Fruit fly (Drosophila melanogaster) whole organism, embryonic: Measurements from ENCODE around the gene Gpdh1.

ENCODE experiments used
- ATbp ChIP-seq: fragments of 200-800 bp; sonication (Bioruptor generic); optimal IDR thresholded peaks from 2 replicates; lab custom pipeline; 2017; ENCODE audit warnings: missing biosample characterization, mild to moderate bottlenecking, missing genetic modification characterization, missing genetic modification reagents
- Asciz ChIP-seq: fragments of 200-800 bp; sonication (Bioruptor generic); optimal IDR thresholded peaks from 2 replicates; lab custom pipeline; 2017; ENCODE audit warnings: missing biosample characterization, mild to moderate bottlenecking, missing genetic modification characterization, missing genetic modification reagents
- B-H2 ChIP-seq: fragments of 200-800 bp; sonication (Bioruptor generic); optimal IDR thresholded peaks from 2 replicates; lab custom pipeline; 2018; ENCODE audit warnings: missing biosample characterization, mild to moderate bottlenecking, missing genetic modification characterization
- BtbVII ChIP-seq: fragments of 200-800 bp; sonication (Bioruptor generic); optimal IDR thresholded peaks from 3 replicates; lab custom pipeline; 2017; ENCODE audit warnings: missing biosample characterization, mild to moderate bottlenecking, missing genetic modification characterization
- CG10147 ChIP-seq: fragments of 200-800 bp; sonication (Bioruptor generic); optimal IDR thresholded peaks from 2 replicates; lab custom pipeline; 2019; ENCODE audit warnings: missing biosample characterization, mild to moderate bottlenecking, missing genetic modification characterization, moderate library complexity
- CG11504 ChIP-seq: fragments of 200-800 bp; sonication (Bioruptor generic); optimal IDR thresholded peaks from 3 replicates; lab custom pipeline; 2019; ENCODE audit warnings: missing biosample characterization, mild to moderate bottlenecking, missing genetic modification characterization, moderate library complexity
- CG11695 ChIP-seq: fragments of 200-800 bp; sonication (Bioruptor generic); IDR thresholded peaks from 3 replicates; pipeline ENCODE4 v1.3.6; 2022; ENCODE audit warnings: missing biosample characterization, missing genetic modification characterization
- CG12299 ChIP-seq: fragments of 200-800 bp; sonication (Bioruptor generic); optimal IDR thresholded peaks from 2 replicates; lab custom pipeline; 2018; ENCODE audit warnings: missing biosample characterization, mild to moderate bottlenecking, missing genetic modification characterization
- CG12659 ChIP-seq: fragments of 200-800 bp; sonication (Bioruptor generic); optimal IDR thresholded peaks from 3 replicates; lab custom pipeline; 2017; ENCODE audit warnings: mild to moderate bottlenecking, missing biosample characterization, missing genetic modification reagents, missing genetic modification characterization
- CG15601 ChIP-seq: fragments of 200-800 bp; sonication (Bioruptor generic); optimal IDR thresholded peaks from 3 replicates; lab custom pipeline; 2019; ENCODE audit warnings: missing biosample characterization, mild to moderate bottlenecking, missing genetic modification characterization, moderate library complexity
- CG1603 ChIP-seq: fragments of 200-800 bp; sonication (Bioruptor generic); optimal IDR thresholded peaks from 2 replicates; lab custom pipeline; 2019; ENCODE audit warnings: missing biosample characterization, mild to moderate bottlenecking, missing genetic modification characterization, moderate library complexity
- CG17186 ChIP-seq: fragments of 200-800 bp; sonication (Bioruptor generic); optimal IDR thresholded peaks from 3 replicates; lab custom pipeline; 2017; ENCODE audit warnings: missing biosample characterization, missing genetic modification reagents, missing genetic modification characterization
- CG33213 ChIP-seq: fragments of 200-800 bp; sonication (Bioruptor generic); optimal IDR thresholded peaks from 3 replicates; lab custom pipeline; 2016; ENCODE audit warnings: missing biosample characterization, missing genetic modification characterization
- CG33557 ChIP-seq: fragments of 200-800 bp; sonication (Bioruptor generic); optimal IDR thresholded peaks from 2 replicates; lab custom pipeline; 2019; ENCODE audit warnings: missing biosample characterization, mild to moderate bottlenecking, missing genetic modification characterization, moderate library complexity
- CG7928 ChIP-seq: fragments of 200-800 bp; sonication (Bioruptor generic); optimal IDR thresholded peaks from 2 replicates; lab custom pipeline; 2017; ENCODE audit warnings: missing biosample characterization, mild to moderate bottlenecking, missing genetic modification characterization
- CG8281 ChIP-seq: fragments of 200-800 bp; sonication (Bioruptor generic); optimal IDR thresholded peaks from 2 replicates; lab custom pipeline; 2018; ENCODE audit warnings: missing biosample characterization, mild to moderate bottlenecking, missing genetic modification characterization, moderate library complexity
- CG8290 ChIP-seq, 3 experiments: fragments of 200-800 bp; sonication (Bioruptor generic); optimal IDR thresholded peaks; 2 replicates each; lab custom pipeline; 2016 to 2019; ENCODE audit warnings: missing biosample characterization in 3 of 3, missing genetic modification characterization in 3 of 3, mild to moderate bottlenecking in 2 of 3, moderate library complexity in 1 of 3
- CG9876 ChIP-seq: fragments of 200-800 bp; sonication (Bioruptor generic); optimal IDR thresholded peaks from 2 replicates; lab custom pipeline; 2016; ENCODE audit warnings: missing biosample characterization, missing genetic modification characterization
- Dbx ChIP-seq: fragments of 200-800 bp; sonication (Bioruptor generic); IDR thresholded peaks from 3 replicates; pipeline ENCODE4 v1.3.6; 2022; ENCODE audit warnings: missing biosample characterization, missing genetic modification characterization
- Dll ChIP-seq: fragments of 200-800 bp; sonication (Bioruptor generic); IDR thresholded peaks from 4 replicates; pipeline ENCODE4 v1.3.6; 2022; ENCODE audit warnings: missing biosample characterization, missing genetic modification characterization; ENCODE audit not compliant: partially characterized antibody
- Doc3 ChIP-seq: fragments of 200-800 bp; sonication (Bioruptor generic); IDR thresholded peaks from 3 replicates; pipeline ENCODE4 v1.3.6; 2022; ENCODE audit warnings: missing biosample characterization, missing genetic modification characterization; ENCODE audit not compliant: partially characterized antibody
- Fer2 ChIP-seq: fragments of 200-800 bp; sonication (Bioruptor generic); optimal IDR thresholded peaks from 2 replicates; lab custom pipeline; 2018; ENCODE audit warnings: missing biosample characterization, mild to moderate bottlenecking, missing genetic modification characterization, moderate library complexity
- Fer3 ChIP-seq: fragments of 200-800 bp; sonication (Bioruptor generic); optimal IDR thresholded peaks from 2 replicates; lab custom pipeline; 2018; ENCODE audit warnings: missing biosample characterization, mild to moderate bottlenecking, missing genetic modification characterization, moderate library complexity
- HmgD ChIP-seq: fragments of 200-800 bp; sonication (Bioruptor generic); optimal IDR thresholded peaks from 3 replicates; lab custom pipeline; 2016; ENCODE audit warnings: missing biosample characterization, missing genetic modification characterization
- HmgZ ChIP-seq: fragments of 200-800 bp; sonication (Bioruptor generic); optimal IDR thresholded peaks from 2 replicates; lab custom pipeline; 2018; ENCODE audit warnings: missing biosample characterization, mild to moderate bottlenecking, missing genetic modification characterization
- MTF-1 ChIP-seq: fragments of 200-800 bp; sonication (Bioruptor generic); optimal IDR thresholded peaks from 2 replicates; lab custom pipeline; 2018; ENCODE audit warnings: missing biosample characterization, mild to moderate bottlenecking, missing genetic modification characterization, borderline replicate concordance
- Med ChIP-seq: fragments of 200-800 bp; sonication (Bioruptor generic); peaks from one replicate; lab custom pipeline; 2016; ENCODE audit warnings: missing biosample characterization, missing genetic modification characterization, mild to moderate bottlenecking, inconsistent platforms, moderate library complexity
- Meics ChIP-seq: fragments of 200-800 bp; sonication (Bioruptor generic); optimal IDR thresholded peaks from 2 replicates; lab custom pipeline; 2017; ENCODE audit warnings: missing biosample characterization, mild to moderate bottlenecking, missing genetic modification characterization
- PHDP ChIP-seq: fragments of 200-800 bp; sonication (Bioruptor generic); optimal IDR thresholded peaks from 3 replicates; lab custom pipeline; 2018; ENCODE audit warnings: missing biosample characterization, mild to moderate bottlenecking, missing genetic modification characterization, moderate library complexity
- Pdp1 ChIP-seq, 2 experiments: fragments of 200-800 bp; sonication (Bioruptor generic); optimal IDR thresholded peaks; 3 replicates each; lab custom pipeline; 2016; ENCODE audit warnings: missing biosample characterization in 2 of 2, missing genetic modification characterization in 2 of 2, mild to moderate bottlenecking in 1 of 2, moderate library complexity in 1 of 2
- Sry-δ ChIP-seq: fragments of 200-800 bp; sonication (Bioruptor generic); optimal IDR thresholded peaks from 2 replicates; lab custom pipeline; 2016; ENCODE audit warnings: missing biosample characterization, missing genetic modification characterization
- Stat92E ChIP-seq, 3 experiments: fragments of >200 bp in 2 of 3; fragments of 200-800 bp in 1 of 3; sonication (Bioruptor generic) in 1 of 3; optimal IDR thresholded peaks; 2 replicates each; lab custom pipeline; 2017 to 2019; ENCODE audit warnings: missing biosample characterization in 3 of 3, missing genetic modification characterization in 3 of 3, mild to moderate bottlenecking in 1 of 3, moderate library complexity in 1 of 3
- Vsx1 ChIP-seq: fragments of 200-800 bp; sonication (Bioruptor generic); optimal IDR thresholded peaks from 2 replicates; lab custom pipeline; 2017; ENCODE audit warnings: missing biosample characterization, mild to moderate bottlenecking, missing genetic modification characterization, missing genetic modification reagents
- bigmax ChIP-seq: fragments of 200-800 bp; sonication (Bioruptor generic); optimal IDR thresholded peaks from 2 replicates; lab custom pipeline; 2018; ENCODE audit warnings: missing biosample characterization, mild to moderate bottlenecking, missing genetic modification characterization
- caup ChIP-seq: fragments of 200-800 bp; sonication (Bioruptor generic); optimal IDR thresholded peaks from 3 replicates; lab custom pipeline; 2017; ENCODE audit warnings: missing biosample characterization, mild to moderate bottlenecking, missing genetic modification characterization, moderate library complexity; ENCODE audit not compliant: severe bottlenecking
- chm ChIP-seq: fragments of 200-800 bp; sonication (Bioruptor generic); IDR thresholded peaks from 2 replicates; pipeline ENCODE4 v1.3.6; 2022; ENCODE audit warnings: missing biosample characterization, missing genetic modification characterization
- corto ChIP-seq: fragments of 200-800 bp; sonication (Bioruptor generic); optimal IDR thresholded peaks from 2 replicates; lab custom pipeline; 2016; ENCODE audit warnings: missing biosample characterization, mild to moderate bottlenecking, missing genetic modification characterization, moderate library complexity
- cwo ChIP-seq: fragments of 200-800 bp; sonication (Bioruptor generic); optimal IDR thresholded peaks from 3 replicates; lab custom pipeline; 2017; ENCODE audit warnings: missing biosample characterization, missing genetic modification characterization, mild to moderate bottlenecking, moderate library complexity, missing genetic modification reagents
- gcm2 ChIP-seq: fragments of 200-800 bp; sonication (Bioruptor generic); optimal IDR thresholded peaks from 2 replicates; lab custom pipeline; 2016; ENCODE audit warnings: missing biosample characterization, missing genetic modification characterization
- gfzf ChIP-seq: fragments of 200-800 bp; sonication (Bioruptor generic); optimal IDR thresholded peaks from 2 replicates; lab custom pipeline; 2016; ENCODE audit warnings: missing biosample characterization, mild to moderate bottlenecking, missing genetic modification characterization, moderate library complexity
- klu ChIP-seq: fragments of 200-800 bp; sonication (Bioruptor generic); IDR thresholded peaks from 2 replicates; pipeline ENCODE4 v1.3.6; 2022; ENCODE audit warnings: missing biosample characterization, missing genetic modification characterization
- nom ChIP-seq: fragments of 200-800 bp; sonication (Bioruptor generic); optimal IDR thresholded peaks from 2 replicates; lab custom pipeline; 2017; ENCODE audit warnings: missing biosample characterization, missing genetic modification characterization, mild to moderate bottlenecking, moderate library complexity, missing genetic modification reagents
- pita ChIP-seq: fragments of 200-800 bp; sonication (Bioruptor generic); optimal IDR thresholded peaks from 2 replicates; lab custom pipeline; 2017; ENCODE audit warnings: missing biosample characterization, mild to moderate bottlenecking, missing genetic modification characterization
- sqz ChIP-seq: fragments of 200-800 bp; sonication (Bioruptor generic); optimal IDR thresholded peaks from 3 replicates; lab custom pipeline; 2018; ENCODE audit warnings: missing biosample characterization, mild to moderate bottlenecking, missing genetic modification characterization
- trh ChIP-seq: fragments of 200-800 bp; sonication (Bioruptor generic); optimal IDR thresholded peaks from 2 replicates; lab custom pipeline; 2016; ENCODE audit warnings: missing biosample characterization, missing genetic modification characterization
- z ChIP-seq: fragments of 200-800 bp; sonication (Bioruptor generic); IDR thresholded peaks from 3 replicates; pipeline ENCODE4 v1.3.6; 2022; ENCODE audit warnings: missing biosample characterization, missing genetic modification characterization

Gpdh1 gene

DNA sequence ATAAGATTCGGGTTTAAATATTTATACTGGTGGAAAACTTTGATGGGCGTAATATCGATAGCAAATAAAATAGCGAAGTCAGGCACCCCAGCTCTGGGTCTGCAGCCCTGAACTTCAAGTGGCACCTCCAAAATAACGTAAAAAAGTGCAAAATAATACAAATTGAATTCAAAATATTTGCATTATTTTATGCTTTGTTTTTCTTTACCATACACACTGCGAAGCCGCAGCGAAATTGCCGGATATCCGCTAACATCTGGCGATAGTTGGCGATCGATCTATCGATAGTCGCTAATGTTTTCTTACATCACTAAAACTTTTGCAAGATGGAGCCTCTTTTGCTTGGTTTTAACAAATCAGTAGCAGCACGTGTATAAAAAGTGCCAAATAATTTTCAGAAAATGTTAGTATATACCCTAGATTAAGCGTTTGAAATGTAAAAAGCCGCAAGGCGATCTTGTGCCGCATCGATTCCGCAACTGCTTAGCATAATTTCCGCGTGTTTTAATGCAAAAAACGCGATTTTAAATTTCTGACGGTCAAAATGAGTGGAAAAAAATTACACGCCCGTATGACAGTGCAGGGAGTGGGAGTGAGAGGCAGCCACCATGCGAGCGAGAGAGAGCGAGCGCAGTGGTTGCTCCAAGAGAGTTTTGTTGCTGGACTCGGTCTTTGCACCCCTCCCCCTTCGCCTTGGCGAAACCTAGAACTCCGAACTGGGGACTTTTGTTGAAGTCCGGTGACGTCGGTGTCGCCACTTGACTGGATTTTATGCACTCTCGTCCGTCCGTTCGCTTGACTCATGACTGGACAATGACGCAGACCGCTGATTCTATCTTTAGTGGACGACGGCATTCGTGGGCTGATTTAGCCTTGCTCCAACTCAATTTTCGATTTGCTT, 38.2 kb downstream of the Gpdh1 start, which contains the start of gene eIF4A (continued):
- TF ChIP-seq Pdp1 (GFP tag; optimal IDR thresholded peaks at IDR 0.05; lab: Kevin White, UChicago) (peak in 1 of 2 experiments; percentile 40), sqz (GFP tag; lab: Kevin White, UChicago) (peak; percentile 75), HmgD (peak; percentile 36), gfzf (no peak), CG8281 (tag; lab: Kevin White, UChicago) (no peak), corto (GFP tag; lab: Kevin White, UChicago) (no peak), Fer3 (peak; percentile 48), trh (no peak), Asciz (GFP tag; lab: Kevin White, UChicago) (peak; percentile 23), CG12659 (GFP tag; lab: Kevin White, UChicago) (peak; percentile 54), Dbx (GFP tag; lab: Robert Waterston, UW) (no peak), klu (GFP tag; lab: Robert Waterston, UW) (no peak), MTF-1 (GFP tag; lab: Kevin White, UChicago) (peak; percentile 37), CG12299 (tag; lab: Kevin White, UChicago) (peak; percentile 10), Meics (GFP tag; lab: Kevin White, UChicago) (peak; percentile 15), Sry-δ (GFP tag; lab: Kevin White, UChicago) (peak; percentile 95), cwo (GFP tag; lab: Kevin White, UChicago) (peak; percentile 89), bigmax (GFP tag; lab: Kevin White, UChicago) (peak; percentile 40), CG7928 (peak; percentile 96), CG10147 (GFP tag; lab: Kevin White, UChicago) (peak; percentile 15), chm (GFP tag; lab: Robert Waterston, UW) (no peak), nom (GFP tag; lab: Kevin White, UChicago) (peak; percentile 67), PHDP (peak; percentile 41), BtbVII (GFP tag; lab: Kevin White, UChicago) (peak; percentile 16), ATbp (GFP tag; lab: Kevin White, UChicago) (peak; percentile 4), z (GFP tag; lab: Robert Waterston, UW) (no peak), pita (GFP tag; lab: Kevin White, UChicago) (peak; percentile 66), Fer2 (peak; percentile 9), Stat92E (GFP tag; optimal IDR thresholded peaks at IDR 0.05; lab: Kevin White, UChicago) (peak in 1 of 3 experiments; percentile 2), Vsx1 (GFP tag; lab: Kevin White, UChicago) (peak; percentile 26), Med (GFP tag; lab: Kevin White, UChicago) (peak; percentile 91), CG11504 (peak; percentile 13), Dll (GFP tag; lab: Robert Waterston, UW) (no peak), Doc3 (GFP tag; lab: Robert Waterston, UW) (no peak), CG33557 (peak; percentile 25), CG33213 (GFP tag; lab: Kevin White, UChicago) (peak; percentile 53), CG15601 (tag; lab: Kevin White, UChicago) (peak; percentile 9), caup (peak; percentile 67), CG17186 (GFP tag; lab: Kevin White, UChicago) (peak; percentile 64), HmgZ (tag; lab: Kevin White, UChicago) (peak; percentile 15), CG11695 (GFP tag; lab: Robert Waterston, UW) (no peak), CG1603 (tag; lab: Kevin White, UChicago) (peak; percentile 66), B-H2 (GFP tag; lab: Kevin White, UChicago) (no peak), CG8290 (GFP tag; optimal IDR thresholded peaks at IDR 0.05; lab: Kevin White, UChicago) (no peak), CG8290 (tag; optimal IDR thresholded peaks at IDR 0.05; lab: Kevin White, UChicago) (peak in 1 of 2 experiments; percentile 37), gcm2 (peak; percentile 13), CG9876 (peak; percentile 7)
- TF ChIP-seq, all 482 proteins: peak for 120
